Fruit fly (Drosophila melanogaster) whole organism, embryonic: ENCODE results near the gene Trim9.
A peak's percentile ranks its signal among the peaks of the same experiment; 100 is the strongest.

Source experiments
- CG10147 ChIP-seq: fragments of 200-800 bp; sonication (Bioruptor generic); optimal IDR thresholded peaks from 2 replicates; lab custom pipeline; 2019; ENCODE audit warnings: missing biosample characterization, mild to moderate bottlenecking, missing genetic modification characterization, moderate library complexity
- CG10209 ChIP-seq: fragments of 200-800 bp; sonication (Bioruptor generic); optimal IDR thresholded peaks from 3 replicates; lab custom pipeline; 2017; ENCODE audit warnings: missing biosample characterization, mild to moderate bottlenecking, missing genetic modification characterization, missing genetic modification reagents
- CG11085 ChIP-seq: fragments of 200-800 bp; sonication (Bioruptor generic); IDR thresholded peaks from 2 replicates; pipeline ENCODE4 v1.3.6; 2022; ENCODE audit warnings: missing biosample characterization, missing genetic modification characterization
- CG11695 ChIP-seq: fragments of 200-800 bp; sonication (Bioruptor generic); IDR thresholded peaks from 3 replicates; pipeline ENCODE4 v1.3.6; 2022; ENCODE audit warnings: missing biosample characterization, missing genetic modification characterization
- CG12299 ChIP-seq: fragments of 200-800 bp; sonication (Bioruptor generic); optimal IDR thresholded peaks from 2 replicates; lab custom pipeline; 2018; ENCODE audit warnings: missing biosample characterization, mild to moderate bottlenecking, missing genetic modification characterization
- CG13287 ChIP-seq: fragments of 200-800 bp; sonication (Bioruptor generic); IDR thresholded peaks from 2 replicates; pipeline ENCODE4 v1.3.6; 2022; ENCODE audit warnings: missing biosample characterization, missing genetic modification characterization; ENCODE audit not compliant: partially characterized antibody
- CG14441 ChIP-seq: fragments of 200-800 bp; sonication (Bioruptor generic); IDR thresholded peaks from 2 replicates; pipeline ENCODE4 v1.3.6; 2022; ENCODE audit warnings: missing biosample characterization, missing genetic modification characterization
- CG14667 ChIP-seq: fragments of 200-800 bp; sonication (Bioruptor generic); IDR thresholded peaks from 2 replicates; pipeline ENCODE4 v1.3.6; 2022; ENCODE audit warnings: missing biosample characterization, missing genetic modification characterization
- CG1602 ChIP-seq: fragments of 200-800 bp; sonication (Bioruptor generic); optimal IDR thresholded peaks from 3 replicates; lab custom pipeline; 2016; ENCODE audit warnings: missing biosample characterization, missing genetic modification characterization
- CG18764 ChIP-seq: fragments of 200-800 bp; sonication (Bioruptor generic); optimal IDR thresholded peaks from 3 replicates; lab custom pipeline; 2016; ENCODE audit warnings: missing biosample characterization, missing genetic modification characterization
- CG2712 ChIP-seq: fragments of 200-800 bp; optimal IDR thresholded peaks from 3 replicates; lab custom pipeline; 2019; ENCODE audit warnings: missing biosample characterization, mild to moderate bottlenecking, missing genetic modification characterization, moderate library complexity
- CG31365 ChIP-seq: fragments of 200-800 bp; sonication (Bioruptor generic); optimal IDR thresholded peaks from 2 replicates; lab custom pipeline; 2018; ENCODE audit warnings: missing biosample characterization, mild to moderate bottlenecking, missing genetic modification characterization
- CG32767 ChIP-seq: fragments of 200-800 bp; sonication (Bioruptor generic); IDR thresholded peaks from 2 replicates; pipeline ENCODE4 v1.3.6; 2022; ENCODE audit warnings: missing biosample characterization, missing genetic modification characterization
- CG4360 ChIP-seq: fragments of 200-800 bp; sonication (Bioruptor generic); IDR thresholded peaks from 2 replicates; pipeline ENCODE4 v1.3.6; 2022; ENCODE audit warnings: missing biosample characterization, missing genetic modification characterization
- CG5245 ChIP-seq: fragments of 200-800 bp; sonication (Bioruptor generic); optimal IDR thresholded peaks from 3 replicates; lab custom pipeline; 2016; ENCODE audit warnings: missing biosample characterization, missing genetic modification characterization
- CG6654 ChIP-seq: fragments of 200-800 bp; sonication (Bioruptor generic); optimal IDR thresholded peaks from 2 replicates; lab custom pipeline; 2017; ENCODE audit warnings: missing biosample characterization, mild to moderate bottlenecking, missing genetic modification characterization
- CG7271 ChIP-seq: fragments of 200-800 bp; sonication (Bioruptor generic); optimal IDR thresholded peaks from 2 replicates; lab custom pipeline; 2018; ENCODE audit warnings: missing biosample characterization, mild to moderate bottlenecking, missing genetic modification characterization, moderate library complexity
- CG9876 ChIP-seq: fragments of 200-800 bp; sonication (Bioruptor generic); optimal IDR thresholded peaks from 2 replicates; lab custom pipeline; 2016; ENCODE audit warnings: missing biosample characterization, missing genetic modification characterization
- Camta ChIP-seq: fragments of 200-800 bp; sonication (Bioruptor generic); optimal IDR thresholded peaks from 2 replicates; lab custom pipeline; 2016; ENCODE audit warnings: missing biosample characterization, missing genetic modification characterization
- D19A ChIP-seq: fragments of 200-800 bp; optimal IDR thresholded peaks from 3 replicates; lab custom pipeline; 2019; ENCODE audit warnings: missing biosample characterization, mild to moderate bottlenecking, missing genetic modification characterization, moderate library complexity
- Deaf1 ChIP-seq: fragments of 200-800 bp; optimal IDR thresholded peaks from 3 replicates; lab custom pipeline; 2019; ENCODE audit warnings: missing biosample characterization, mild to moderate bottlenecking, missing genetic modification characterization, moderate library complexity
- Ets97D ChIP-seq: fragments of 200-800 bp; sonication (Bioruptor generic); optimal IDR thresholded peaks from 3 replicates; lab custom pipeline; 2016; ENCODE audit warnings: missing biosample characterization, missing genetic modification characterization
- Fer2 ChIP-seq: fragments of 200-800 bp; sonication (Bioruptor generic); optimal IDR thresholded peaks from 2 replicates; lab custom pipeline; 2018; ENCODE audit warnings: missing biosample characterization, mild to moderate bottlenecking, missing genetic modification characterization, moderate library complexity
- NK7.1 ChIP-seq: fragments of 200-800 bp; sonication (Bioruptor generic); optimal IDR thresholded peaks from 3 replicates; lab custom pipeline; 2016; ENCODE audit warnings: missing biosample characterization, missing genetic modification characterization
- Nf-YA ChIP-seq: fragments of 200-800 bp; sonication (Bioruptor generic); IDR thresholded peaks from 2 replicates; pipeline ENCODE4 v1.3.6; 2022; ENCODE audit warnings: missing biosample characterization, missing genetic modification characterization
- NfI ChIP-seq: fragments of 200-800 bp; sonication (Bioruptor generic); optimal IDR thresholded peaks from 3 replicates; lab custom pipeline; 2018; ENCODE audit warnings: missing biosample characterization, mild to moderate bottlenecking, missing genetic modification characterization, moderate library complexity
- Oli ChIP-seq: fragments of 200-800 bp; sonication (Bioruptor generic); optimal IDR thresholded peaks from 2 replicates; lab custom pipeline; 2018; ENCODE audit warnings: missing biosample characterization, mild to moderate bottlenecking, missing genetic modification characterization, moderate library complexity
- Sox102F ChIP-seq: fragments of 200-800 bp; sonication (Bioruptor generic); optimal IDR thresholded peaks from 2 replicates; lab custom pipeline; 2018; ENCODE audit warnings: missing biosample characterization, mild to moderate bottlenecking, missing genetic modification characterization, moderate library complexity
- Spps ChIP-seq: fragments of 200-800 bp; sonication (Bioruptor generic); optimal IDR thresholded peaks from 2 replicates; lab custom pipeline; 2018; ENCODE audit warnings: missing biosample characterization, mild to moderate bottlenecking, missing genetic modification characterization
- Sry-δ ChIP-seq: fragments of 200-800 bp; sonication (Bioruptor generic); optimal IDR thresholded peaks from 2 replicates; lab custom pipeline; 2016; ENCODE audit warnings: missing biosample characterization, missing genetic modification characterization
- al ChIP-seq: fragments of 200-800 bp; sonication (Bioruptor generic); IDR thresholded peaks from 2 replicates; pipeline ENCODE4 v1.3.6; 2022; ENCODE audit warnings: missing biosample characterization, missing genetic modification characterization
- ap ChIP-seq: fragments of 200-800 bp; sonication (Bioruptor generic); IDR thresholded peaks from 2 replicates; pipeline ENCODE4 v1.3.6; 2022; ENCODE audit warnings: missing biosample characterization, missing genetic modification characterization
- ara ChIP-seq: fragments of 200-800 bp; sonication (Bioruptor generic); IDR thresholded peaks from 2 replicates; pipeline ENCODE4 v1.3.6; 2022; ENCODE audit warnings: missing biosample characterization, missing genetic modification characterization
- chinmo ChIP-seq: fragments of 200-800 bp; sonication (Bioruptor generic); IDR thresholded peaks from 4 replicates; pipeline ENCODE4 v1.3.6; 2022; ENCODE audit warnings: missing biosample characterization, missing genetic modification characterization; ENCODE audit not compliant: partially characterized antibody
- chn ChIP-seq: fragments of 200-800 bp; sonication (Bioruptor generic); optimal IDR thresholded peaks from 2 replicates; lab custom pipeline; 2016; ENCODE audit warnings: missing biosample characterization, missing genetic modification characterization
- ci ChIP-seq: fragments of 200-800 bp; sonication (Bioruptor generic); IDR thresholded peaks from 3 replicates; pipeline ENCODE4 v1.3.6; 2022; ENCODE audit warnings: missing biosample characterization, missing genetic modification characterization
- dmrt99B ChIP-seq: fragments of 200-800 bp; sonication (Bioruptor generic); optimal IDR thresholded peaks from 2 replicates; lab custom pipeline; 2018; ENCODE audit warnings: missing biosample characterization, mild to moderate bottlenecking, missing genetic modification characterization, moderate library complexity
- en ChIP-seq: fragments of 200-800 bp; sonication (Bioruptor generic); optimal IDR thresholded peaks from 2 replicates; lab custom pipeline; 2016; ENCODE audit warnings: missing biosample characterization, missing genetic modification characterization
- eyg ChIP-seq: fragments of 200-800 bp; sonication (Bioruptor generic); optimal IDR thresholded peaks from 3 replicates; lab custom pipeline; 2016; ENCODE audit warnings: missing biosample characterization, missing genetic modification characterization
- ftz-f1 ChIP-seq: fragments of 200-800 bp; sonication (Bioruptor generic); optimal IDR thresholded peaks from 2 replicates; lab custom pipeline; 2016; ENCODE audit warnings: missing biosample characterization, missing genetic modification characterization
- gce ChIP-seq: fragments of 200-800 bp; sonication (Bioruptor generic); IDR thresholded peaks from 3 replicates; pipeline ENCODE4 v1.3.6; 2022; ENCODE audit warnings: missing biosample characterization, missing genetic modification characterization
- gem ChIP-seq: fragments of 200-800 bp; sonication (Bioruptor generic); optimal IDR thresholded peaks from 2 replicates; lab custom pipeline; 2019; ENCODE audit warnings: missing biosample characterization, mild to moderate bottlenecking, missing genetic modification characterization, moderate library complexity
- gfzf ChIP-seq: fragments of 200-800 bp; sonication (Bioruptor generic); optimal IDR thresholded peaks from 2 replicates; lab custom pipeline; 2016; ENCODE audit warnings: missing biosample characterization, mild to moderate bottlenecking, missing genetic modification characterization, moderate library complexity
- gsb ChIP-seq: fragments of 200-800 bp; sonication (Bioruptor generic); IDR thresholded peaks from 2 replicates; pipeline ENCODE4 v1.3.6; 2022; ENCODE audit warnings: missing biosample characterization, missing genetic modification characterization
- lilli ChIP-seq: fragments of 200-800 bp; sonication (Bioruptor generic); optimal IDR thresholded peaks from 3 replicates; lab custom pipeline; 2016; ENCODE audit warnings: missing biosample characterization, missing genetic modification characterization
- pzg ChIP-seq: fragments of 200-800 bp; sonication (Bioruptor generic); optimal IDR thresholded peaks from 3 replicates; lab custom pipeline; 2018; ENCODE audit warnings: missing biosample characterization, mild to moderate bottlenecking, missing genetic modification characterization, moderate library complexity
- seq ChIP-seq: fragments of 200-800 bp; sonication (Bioruptor generic); IDR thresholded peaks from 2 replicates; pipeline ENCODE4 v1.3.6; 2022; ENCODE audit warnings: missing biosample characterization, missing genetic modification characterization
- slp2 ChIP-seq: fragments of 200-800 bp; sonication (Bioruptor generic); optimal IDR thresholded peaks from 2 replicates; lab custom pipeline; 2016; ENCODE audit warnings: missing biosample characterization, missing genetic modification characterization
- ssp ChIP-seq: fragments of 200-800 bp; sonication (Bioruptor generic); IDR thresholded peaks from 2 replicates; pipeline ENCODE4 v1.3.6; 2022; ENCODE audit warnings: missing biosample characterization, missing genetic modification characterization
- stwl ChIP-seq: fragments of 200-800 bp; sonication (Bioruptor generic); optimal IDR thresholded peaks from 3 replicates; lab custom pipeline; 2018; ENCODE audit warnings: missing biosample characterization, mild to moderate bottlenecking, missing genetic modification characterization, moderate library complexity
- tup ChIP-seq: fragments of 200-800 bp; sonication (Bioruptor generic); optimal IDR thresholded peaks from 2 replicates; lab custom pipeline; 2016; ENCODE audit warnings: missing biosample characterization, mild to moderate bottlenecking, missing genetic modification characterization, moderate library complexity
- vfl ChIP-seq: fragments of 200-800 bp; sonication (Bioruptor generic); optimal IDR thresholded peaks from 2 replicates; lab custom pipeline; 2016; ENCODE audit warnings: missing biosample characterization, missing genetic modification characterization
- zfh2 ChIP-seq: fragments of 200-800 bp; sonication (Bioruptor generic); optimal IDR thresholded peaks from 2 replicates; lab custom pipeline; 2016; ENCODE audit warnings: missing biosample characterization, missing genetic modification characterization

Trim9 gene

dm6 chr2L:10543992-10544391 lies 691 bp upstream of the Trim9 start (continued):
- TF ChIP-seq gfzf (GFP tag; lab: Kevin White, UChicago) (no peak), CG11085 (GFP tag; lab: Robert Waterston, UW) (no peak), CG14441 (GFP tag; lab: Robert Waterston, UW) (no peak), zfh2 (no peak), gce (0 out of 3 replicates have a peak, but pooled peaks have one; percentile 12), CG32767 (GFP tag; lab: Robert Waterston, UW) (no peak), Deaf1 (tag; lab: Kevin White, UChicago) (no peak), CG12299 (tag; lab: Kevin White, UChicago) (no peak), Ets97D (no peak), ftz-f1 (GFP tag; lab: Kevin White, UChicago) (no peak), tup (no peak), chinmo (GFP tag; lab: Robert Waterston, UW) (no peak), CG10209 (GFP tag; lab: Kevin White, UChicago) (no peak), CG9876 (GFP tag; lab: Kevin White, UChicago) (no peak), stwl (no peak), CG13287 (GFP tag; lab: Robert Waterston, UW) (no peak), pzg (GFP tag; lab: Kevin White, UChicago) (no peak), CG5245 (no peak), CG1602 (GFP tag; lab: Kevin White, UChicago) (no peak), CG11695 (GFP tag; lab: Robert Waterston, UW) (peak; percentile 55; the same call in 1 of the 3 replicates), seq (GFP tag; lab: Robert Waterston, UW) (no peak), chn (GFP tag; lab: Kevin White, UChicago) (no peak), en (GFP tag; lab: Kevin White, UChicago) (no peak), Oli (tag; lab: Kevin White, UChicago) (peak; percentile 11), Nf-YA (no peak), CG2712 (no peak), Sry-δ (GFP tag; lab: Kevin White, UChicago) (no peak), dmrt99B (tag; lab: Kevin White, UChicago) (peak; percentile 10), vfl (no peak), NK7.1 (GFP tag; lab: Kevin White, UChicago) (no peak), gem (tag; lab: Kevin White, UChicago) (peak; percentile 37), CG7271 (tag; lab: Kevin White, UChicago) (no peak), eyg (no peak), ap (no peak), slp2 (GFP tag; lab: Kevin White, UChicago) (no peak), Sox102F (peak; percentile 45), ara (no peak), lilli (GFP tag; lab: Kevin White, UChicago) (no peak), al (GFP tag; lab: Robert Waterston, UW) (no peak), CG6654 (GFP tag; lab: Kevin White, UChicago) (peak; percentile 81), CG4360 (GFP tag; lab: Robert Waterston, UW) (no peak), Fer2 (tag; lab: Kevin White, UChicago) (no peak), Spps (tag; lab: Kevin White, UChicago) (no peak), CG31365 (tag; lab: Kevin White, UChicago) (no peak), ssp (GFP tag; lab: Robert Waterston, UW) (no peak), ci (GFP tag; lab: Robert Waterston, UW) (0 out of 3 replicates have a peak, but pooled peaks have one; percentile 12), CG14667 (GFP tag; lab: Robert Waterston, UW) (no peak), CG18764 (GFP tag; lab: Kevin White, UChicago) (no peak), CG10147 (no peak), Camta (no peak), gsb (no peak), D19A (tag; lab: Kevin White, UChicago) (peak; percentile 55), NfI (GFP tag; lab: Kevin White, UChicago) (no peak)
